Worm (Caenorhabditis elegans): ENCODE measurements around the gene F43C1.7.

F43C1.7 gene

ce11 chrIII:4283175-4283574, 40.8 kb upstream of the F43C1.7 start:
- peak; percentile 29 for TF ChIP-seq rnt-1 (tag; optimal IDR thresholded peaks at IDR 0.05)
- no peak for TF ChIP-seq nfya-1 (tag; optimal IDR thresholded peaks at IDR 0.05)
- no peak for TF ChIP-seq hlh-8 (tag; optimal IDR thresholded peaks at IDR 0.05)
- TF ChIP-seq unc-86 (tag; optimal IDR thresholded peaks at IDR 0.05), result no peak
- TF ChIP-seq ceh-18 (tag; optimal IDR thresholded peaks at IDR 0.05), result peak; percentile 38
- TF ChIP-seq ceh-34 (tag; optimal IDR thresholded peaks at IDR 0.05), result peak; percentile 42
- TF ChIP-seq dmd-4 (tag; optimal IDR thresholded peaks at IDR 0.05; ENCODE audit: borderline replicate concordance), result no peak
- TF ChIP-seq unc-55 (GFP tag; optimal IDR thresholded peaks at IDR 0.05), result peak; percentile 88
- no peak for TF ChIP-seq pha-4 (tag; optimal IDR thresholded peaks at IDR 0.05)
- no peak for TF ChIP-seq fkh-10 (GFP tag; optimal IDR thresholded peaks at IDR 0.05)
- TF ChIP-seq sox-4 (tag; optimal IDR thresholded peaks at IDR 0.05), result no peak

- TF ChIP-seq hlh-15 (tag; optimal IDR thresholded peaks at IDR 0.05), result no peak
- no peak for TF ChIP-seq elt-4 (tag; optimal IDR thresholded peaks at IDR 0.05)
- peak; percentile 58 for TF ChIP-seq eyg-1 (tag; optimal IDR thresholded peaks at IDR 0.05)
- peak; percentile 90 for TF ChIP-seq ceh-2 (tag; optimal IDR thresholded peaks at IDR 0.05)
- TF ChIP-seq fax-1 (tag; optimal IDR thresholded peaks at IDR 0.05), result peak; percentile 46
- peak; percentile 80 for TF ChIP-seq hlh-8 (tag; optimal IDR thresholded peaks at IDR 0.05)
- no peak for TF ChIP-seq unc-3 (GFP tag; conservative IDR thresholded peaks at IDR 0.05)
- TF ChIP-seq unc-3 (tag; optimal IDR thresholded peaks at IDR 0.05), result peak; percentile 74
- peak; percentile 94 for TF ChIP-seq unc-42 (tag; optimal IDR thresholded peaks at IDR 0.05)
- peak; percentile 14 for TF ChIP-seq K09A11.1 (tag; optimal IDR thresholded peaks at IDR 0.05; ENCODE audit: insufficient read depth)
- TF ChIP-seq ceh-31 (tag; optimal IDR thresholded peaks at IDR 0.05), result peak; percentile 99
- TF ChIP-seq ceh-6 (GFP tag; optimal IDR thresholded peaks at IDR 0.05), result peak; percentile 60
- no peak for TF ChIP-seq ceh-45 (GFP tag; IDR thresholded peaks at IDR 0.05)
- no peak for TF ChIP-seq fkh-10 (GFP tag; optimal IDR thresholded peaks at IDR 0.05)
- peak; percentile 63 for TF ChIP-seq pax-1 (tag; optimal IDR thresholded peaks at IDR 0.05)
- peak; percentile 51 for TF ChIP-seq tbx-7 (tag; optimal IDR thresholded peaks at IDR 0.05)
- TF ChIP-seq zip-5 (tag; optimal IDR thresholded peaks at IDR 0.05), result no peak
- TF ChIP-seq ref-2 (tag; optimal IDR thresholded peaks at IDR 0.05), result peak; percentile 97
- no peak for TF ChIP-seq hlh-6 (tag; optimal IDR thresholded peaks at IDR 0.05)
- peak; percentile 4 for TF ChIP-seq nhr-232 (tag; optimal IDR thresholded peaks at IDR 0.05)
- peak; percentile 98 for TF ChIP-seq tbx-2 (tag; optimal IDR thresholded peaks at IDR 0.05)
- no peak for TF ChIP-seq ceh-9 (tag; optimal IDR thresholded peaks at IDR 0.05)
- TF ChIP-seq pqm-1 (tag; optimal IDR thresholded peaks at IDR 0.05), result peak; percentile 74
- TF ChIP-seq che-1 (tag; optimal IDR thresholded peaks at IDR 0.05), result peak; percentile 48
- no peak for TF ChIP-seq ceh-22 (tag; optimal IDR thresholded peaks at IDR 0.05)
- TF ChIP-seq elt-2 (tag; optimal IDR thresholded peaks at IDR 0.05), result peak; percentile 73
- TF ChIP-seq mec-3 (tag; optimal IDR thresholded peaks at IDR 0.05; ENCODE audit: borderline replicate concordance), result peak; percentile 65
- no peak for TF ChIP-seq gmeb-2 (tag; optimal IDR thresholded peaks at IDR 0.05)
- no peak for TF ChIP-seq Y22D7AL.16 (tag; optimal IDR thresholded peaks at IDR 0.05)
- no peak for TF ChIP-seq K02D7.2 (tag; optimal IDR thresholded peaks at IDR 0.05)
- TF ChIP-seq dmd-4 (tag; optimal IDR thresholded peaks at IDR 0.05; ENCODE audit: borderline replicate concordance), result peak; percentile 69
- peak; percentile 98 for TF ChIP-seq unc-55 (GFP tag; optimal IDR thresholded peaks at IDR 0.05)
- peak; percentile 72 for TF ChIP-seq lim-6 (tag; optimal IDR thresholded peaks at IDR 0.05)
- TF ChIP-seq ceh-24 (tag; optimal IDR thresholded peaks at IDR 0.05), result no peak
- TF ChIP-seq ceh-34 (tag; optimal IDR thresholded peaks at IDR 0.05), result peak; percentile 97
- TF ChIP-seq T23F11.4 (GFP tag; optimal IDR thresholded peaks at IDR 0.05), result peak; percentile 88
- peak; percentile 14 for TF ChIP-seq ztf-16 (tag; optimal IDR thresholded peaks at IDR 0.05)
- no peak for TF ChIP-seq ama-1 (optimal IDR thresholded peaks at IDR 0.05)
- TF ChIP-seq ceh-19 (GFP tag; optimal IDR thresholded peaks at IDR 0.05), result peak; percentile 76
- no peak for TF ChIP-seq C38D4.7 (GFP tag; optimal IDR thresholded peaks at IDR 0.05)
- TF ChIP-seq ceh-14 (tag; optimal IDR thresholded peaks at IDR 0.05), result peak; percentile 91
- TF ChIP-seq C08G9.2 (tag; optimal IDR thresholded peaks at IDR 0.05), result peak; percentile 67
- TF ChIP-seq sdc-2 (tag; optimal IDR thresholded peaks at IDR 0.05), result peak; percentile 79
- no peak for TF ChIP-seq ahr-1 (tag; optimal IDR thresholded peaks at IDR 0.05)
- no peak for TF ChIP-seq npax-4 (tag; optimal IDR thresholded peaks at IDR 0.05)
Observed at ce11 chrIII:4281955-4282618, 39.7 kb upstream of the F43C1.7 start.
